Fruit fly (Drosophila melanogaster): ENCODE results near the gene Lectin-galC1.

Lectin-galC1 gene

DNA sequence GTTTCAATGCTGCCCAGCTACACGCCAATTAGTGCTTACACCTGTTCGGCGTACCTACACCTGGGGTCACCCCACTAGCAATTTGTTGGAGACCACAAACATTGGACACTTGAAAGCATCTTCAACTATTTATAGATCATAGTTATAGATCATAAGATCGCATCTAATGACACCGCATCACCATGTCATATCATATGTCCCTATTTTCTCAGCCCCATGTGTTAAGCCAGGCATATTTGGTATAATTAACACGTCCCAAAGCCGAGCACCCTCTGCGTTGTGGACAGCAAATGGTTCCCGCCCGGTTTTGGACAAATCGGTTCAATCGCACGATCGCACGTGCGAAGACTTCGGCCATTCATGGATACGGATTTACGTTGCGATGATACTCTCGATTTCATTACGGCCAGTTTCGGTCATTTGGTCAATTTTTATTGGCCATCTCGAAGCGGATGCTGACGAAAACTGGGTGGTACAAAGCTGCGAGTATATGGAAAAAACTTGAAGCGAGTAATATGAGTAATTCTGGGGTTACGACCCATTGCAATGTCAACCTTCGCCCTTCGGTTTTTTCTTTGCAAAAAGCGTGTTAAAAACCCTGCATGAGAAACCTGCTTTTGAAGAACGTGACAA is 22.5 kb downstream of the Lectin-galC1 start:
- TF ChIP-seq CG6792 (GFP tag; optimal IDR thresholded peaks at IDR 0.05), result peak; percentile 3
- TF ChIP-seq Gug (GFP tag; IDR thresholded peaks at IDR 0.05), result no peak; the same call in 1 of the 2 replicates
- TF ChIP-seq cyc (GFP tag; optimal IDR thresholded peaks at IDR 0.05), result peak; percentile 36
- TF ChIP-seq Ets21C (GFP tag; optimal IDR thresholded peaks at IDR 0.05), result peak; percentile 65
- peak; percentile 23 for TF ChIP-seq Eip75B (GFP tag; optimal IDR thresholded peaks at IDR 0.05)
- peak; percentile 51 for TF ChIP-seq CG6808 (GFP tag; optimal IDR thresholded peaks at IDR 0.05)
- TF ChIP-seq CG8632 (GFP tag; optimal IDR thresholded peaks at IDR 0.05), result peak; percentile 21
- TF ChIP-seq CG8319 (GFP tag; optimal IDR thresholded peaks at IDR 0.05), result peak; percentile 7
- peak; percentile 74 for TF ChIP-seq CG34406 (GFP tag; optimal IDR thresholded peaks at IDR 0.05)
- TF ChIP-seq lz (GFP tag; optimal IDR thresholded peaks at IDR 0.05), result no peak
- TF ChIP-seq CG10669 (GFP tag; optimal IDR thresholded peaks at IDR 0.05), result peak; percentile 44
- peak; percentile 27 for TF ChIP-seq spab (GFP tag; optimal IDR thresholded peaks at IDR 0.05)
- peak; percentile 33 for TF ChIP-seq CG16779 (tag; optimal IDR thresholded peaks at IDR 0.05)
- peak; percentile 74 for TF ChIP-seq CG15336 (GFP tag; IDR thresholded peaks at IDR 0.05)
- peak; percentile 77 for TF ChIP-seq Sox14 (GFP tag; optimal IDR thresholded peaks at IDR 0.05)
- peak; percentile 16 for TF ChIP-seq Sox102F (GFP tag; optimal IDR thresholded peaks at IDR 0.05)
- TF ChIP-seq CG32006 (GFP tag; optimal IDR thresholded peaks at IDR 0.05), result peak; percentile 68
- no peak for TF ChIP-seq Hr38 (GFP tag; optimal IDR thresholded peaks at IDR 0.05)
- peak; percentile 59 for TF ChIP-seq Sox15 (GFP tag; optimal IDR thresholded peaks at IDR 0.05)
- no peak for TF ChIP-seq CG6854 (GFP tag; optimal IDR thresholded peaks at IDR 0.05)
- TF ChIP-seq vri (GFP tag; optimal IDR thresholded peaks at IDR 0.05), result no peak
- TF ChIP-seq topi (GFP tag; optimal IDR thresholded peaks at IDR 0.05), result peak; percentile 49
- TF ChIP-seq CG3032 (tag; optimal IDR thresholded peaks at IDR 0.05), result peak; percentile 54
- no peak for TF ChIP-seq Lpt (GFP tag; optimal IDR thresholded peaks at IDR 0.05)
- TF ChIP-seq Hr39 (GFP tag; optimal IDR thresholded peaks at IDR 0.05), result peak; percentile 14
- TF ChIP-seq dac (GFP tag; optimal IDR thresholded peaks at IDR 0.05), result peak; percentile 67
- peak; percentile 83 for TF ChIP-seq achi (GFP tag; optimal IDR thresholded peaks at IDR 0.05)
- no peak for TF ChIP-seq CG11762 (GFP tag; optimal IDR thresholded peaks at IDR 0.05; ENCODE audit: insufficient read depth)
- TF ChIP-seq esn (GFP tag; optimal IDR thresholded peaks at IDR 0.05), result no peak
- TF ChIP-seq CG31627 (GFP tag; optimal IDR thresholded peaks at IDR 0.05), result peak; percentile 11
- peak; percentile 59 for TF ChIP-seq CG1621 (tag; optimal IDR thresholded peaks at IDR 0.05)
- peak; percentile 83 for TF ChIP-seq OdsH (GFP tag; optimal IDR thresholded peaks at IDR 0.05)
- TF ChIP-seq salr (GFP tag; optimal IDR thresholded peaks at IDR 0.05), result peak; percentile 34 to 75
- peak; percentile 81 for TF ChIP-seq Hr4 (GFP tag; optimal IDR thresholded peaks at IDR 0.05)
- TF ChIP-seq Ets96B (tag; optimal IDR thresholded peaks at IDR 0.05), result peak; percentile 81
- peak; percentile 12 for TF ChIP-seq fd85E (GFP tag; optimal IDR thresholded peaks at IDR 0.05)
- no peak for TF ChIP-seq Eip93F (GFP tag; optimal IDR thresholded peaks at IDR 0.05)
- peak; percentile 48 for TF ChIP-seq Smox (GFP tag; optimal IDR thresholded peaks at IDR 0.05)
- peak; percentile 77 for TF ChIP-seq CG8119 (GFP tag; IDR thresholded peaks at IDR 0.05)
- peak; percentile 48 for TF ChIP-seq CG3919 (GFP tag; optimal IDR thresholded peaks at IDR 0.05)
- TF ChIP-seq svp (GFP tag), result peak; percentile 68
- no peak for TF ChIP-seq CG6276 (GFP tag; optimal IDR thresholded peaks at IDR 0.05)
- TF ChIP-seq CG11902 (GFP tag; optimal IDR thresholded peaks at IDR 0.05), result peak; percentile 22
- TF ChIP-seq Blimp-1 (GFP tag; optimal IDR thresholded peaks at IDR 0.05), result peak; percentile 69
- TF ChIP-seq CG11294 (GFP tag; IDR thresholded peaks at IDR 0.05), result no peak
- TF ChIP-seq fd59A (GFP tag; optimal IDR thresholded peaks at IDR 0.05), result peak; percentile 73
- peak; percentile 74 for TF ChIP-seq acj6 (GFP tag; optimal IDR thresholded peaks at IDR 0.05)
- TF ChIP-seq CG9139 (GFP tag; optimal IDR thresholded peaks at IDR 0.05), result no peak
- peak; percentile 54; the same call in 2 of the 3 replicates for TF ChIP-seq eg (GFP tag; IDR thresholded peaks at IDR 0.05)
- peak; percentile 61 for TF ChIP-seq pdm3 (GFP tag; optimal IDR thresholded peaks at IDR 0.05)
- peak; percentile 7 for TF ChIP-seq CG7368 (GFP tag; optimal IDR thresholded peaks at IDR 0.05)

Data from whole organism, prepupa.